Worm (Caenorhabditis elegans): ENCODE results near the gene F41G3.5.

DNA sequence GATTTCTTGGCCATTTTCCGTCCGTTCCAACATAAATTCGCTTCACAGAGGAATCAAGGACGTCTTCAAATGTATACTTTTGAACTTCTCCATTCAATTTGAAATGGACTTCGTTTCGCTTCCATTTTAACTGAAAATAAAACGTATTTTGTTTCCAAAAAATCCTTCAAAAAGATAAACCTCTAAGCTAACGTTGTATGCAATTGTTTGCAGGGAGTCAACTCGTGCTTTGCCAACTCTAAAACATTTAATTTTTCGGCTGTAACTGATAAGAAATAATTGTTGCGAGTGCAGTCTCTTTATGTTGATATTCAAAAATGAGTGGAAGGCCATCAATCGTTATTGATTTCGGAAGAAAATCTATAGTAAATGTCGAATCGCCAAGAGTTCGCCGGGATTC, 21.5 kb downstream of the F41G3.5 start, which contains the start of gene F41G3.18:
- TF ChIP-seq dao-5 (tag; optimal IDR thresholded peaks at IDR 0.05) = no peak
- no peak for TF ChIP-seq him-1 (tag; optimal IDR thresholded peaks at IDR 0.05)

Data from whole organism, L4/young adult.